Fruit fly (Drosophila melanogaster): ENCODE measurements around the gene CG7560.
A peak's percentile ranks its signal among the peaks of the same experiment; 100 is the strongest.

DNA sequence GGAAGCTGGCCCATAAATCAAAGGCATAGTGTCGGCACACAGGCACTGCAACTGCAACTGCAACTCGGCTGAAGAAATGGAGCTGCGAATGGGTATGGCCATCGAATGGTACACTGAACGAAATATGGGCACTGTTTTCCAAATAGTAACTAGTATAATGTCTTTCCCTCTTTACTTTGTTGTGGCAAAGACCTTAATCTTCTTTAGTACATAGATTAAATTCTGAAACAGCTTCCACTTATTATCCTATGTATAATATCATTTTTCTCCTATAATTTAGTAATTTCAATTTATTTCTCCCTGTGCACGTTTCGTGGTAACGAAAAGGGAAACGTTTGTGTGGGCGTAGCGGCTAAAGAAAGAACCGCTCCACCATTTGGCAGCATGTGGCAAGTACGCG lies 49.7 kb upstream of the CG7560 start:
- TF ChIP-seq achi (GFP tag; optimal IDR thresholded peaks at IDR 0.05) (peak; percentile 68), Met (GFP tag; optimal IDR thresholded peaks at IDR 0.05) (peak; percentile 63), CG6276 (GFP tag; optimal IDR thresholded peaks at IDR 0.05) (peak; percentile 62), Gug (GFP tag; IDR thresholded peaks at IDR 0.05) (peak; percentile 41; the same call in 1 of the 2 replicates), Hr4 (GFP tag; optimal IDR thresholded peaks at IDR 0.05) (peak; percentile 64), CG8119 (GFP tag; IDR thresholded peaks at IDR 0.05) (peak; percentile 72), Lpt (GFP tag; optimal IDR thresholded peaks at IDR 0.05) (peak; percentile 41), fd59A (GFP tag; optimal IDR thresholded peaks at IDR 0.05) (peak; percentile 34)

Measured in whole organism, prepupa.